Fruit fly (Drosophila melanogaster): ENCODE measurements around the gene fmt.

Gene fmt

DNA sequence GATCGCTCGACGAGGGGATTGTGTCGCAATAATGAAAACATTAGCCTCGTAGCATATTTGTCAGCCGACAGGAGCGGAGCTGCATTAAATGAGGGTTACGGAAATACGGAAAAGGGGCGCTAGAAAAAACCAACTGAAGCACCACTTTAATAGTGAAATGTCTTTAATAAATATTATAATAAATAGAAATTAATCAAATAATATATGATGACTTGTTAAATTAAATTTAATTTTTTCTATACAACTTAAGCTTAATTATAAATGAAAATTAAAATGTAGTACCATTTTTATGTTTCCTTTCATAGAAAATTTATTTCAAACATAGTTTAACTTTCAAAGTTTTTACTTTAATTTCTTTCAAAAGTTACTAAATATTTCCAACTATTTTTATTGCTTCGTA is 11.7 kb downstream of the fmt start:
- TF ChIP-seq CG8301 (tag; optimal IDR thresholded peaks at IDR 0.05) (no peak), CG32121 (GFP tag; IDR thresholded peaks at IDR 0.05) (no peak), CG15710 (tag; optimal IDR thresholded peaks at IDR 0.05) (no peak), Pif1B (GFP tag; optimal IDR thresholded peaks at IDR 0.05) (no peak), Snoo (tag; optimal IDR thresholded peaks at IDR 0.05) (no peak), CG17806 (tag; optimal IDR thresholded peaks at IDR 0.05) (no peak), gl (tag; optimal IDR thresholded peaks at IDR 0.05) (no peak), CG12605 (GFP tag; IDR thresholded peaks at IDR 0.05) (no peak)

DNA sequence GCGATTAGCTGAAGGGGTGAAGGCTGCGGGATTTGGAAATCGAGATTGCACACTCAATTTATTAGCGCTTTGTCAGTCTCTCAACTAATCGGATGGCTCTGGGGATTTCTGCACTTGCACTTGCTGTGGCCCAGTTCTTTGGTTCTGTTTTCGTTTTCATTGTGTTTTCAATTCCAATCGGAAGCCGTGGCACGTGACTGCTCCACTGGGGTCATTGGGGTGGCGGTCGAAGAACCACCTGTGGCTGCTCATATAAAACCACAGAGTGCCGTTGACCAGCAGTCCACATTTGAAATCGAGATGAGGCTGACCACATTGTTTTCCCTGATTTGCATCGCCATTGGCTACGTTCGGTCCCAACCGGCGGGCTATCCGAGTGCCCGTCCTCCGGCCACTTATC is 13.2 kb downstream of the fmt start, which contains the start of gene Cpr65Az:
Gene Cpr65Az, plus strand, starts transcription at position 301 of the 400 bp plus-strand sequence.
- TF ChIP-seq CG34367 (tag; optimal IDR thresholded peaks at IDR 0.05) (no peak), Snoo (tag; optimal IDR thresholded peaks at IDR 0.05) (no peak), gl (tag; optimal IDR thresholded peaks at IDR 0.05) (no peak), CG17806 (tag; optimal IDR thresholded peaks at IDR 0.05) (no peak), Pif1A (GFP tag; optimal IDR thresholded peaks at IDR 0.05) (no peak), CG15710 (tag; optimal IDR thresholded peaks at IDR 0.05) (no peak), CG8301 (tag; optimal IDR thresholded peaks at IDR 0.05) (no peak), Ets98B (GFP tag; IDR thresholded peaks at IDR 0.05) (no peak), CG10348 (GFP tag; IDR thresholded peaks at IDR 0.05) (no peak), CG32121 (GFP tag; IDR thresholded peaks at IDR 0.05) (no peak), Pif1B (GFP tag; optimal IDR thresholded peaks at IDR 0.05) (no peak), CG13204 (GFP tag; optimal IDR thresholded peaks at IDR 0.05) (no peak), rn (GFP tag; IDR thresholded peaks at IDR 0.05) (no peak), CG12605 (GFP tag; IDR thresholded peaks at IDR 0.05) (no peak), D1 (tag; optimal IDR thresholded peaks at IDR 0.05) (no peak), fd96Ca (GFP tag; IDR thresholded peaks at IDR 0.05) (no peak), CG4496 (GFP tag; IDR thresholded peaks at IDR 0.05) (no peak)

DNA sequence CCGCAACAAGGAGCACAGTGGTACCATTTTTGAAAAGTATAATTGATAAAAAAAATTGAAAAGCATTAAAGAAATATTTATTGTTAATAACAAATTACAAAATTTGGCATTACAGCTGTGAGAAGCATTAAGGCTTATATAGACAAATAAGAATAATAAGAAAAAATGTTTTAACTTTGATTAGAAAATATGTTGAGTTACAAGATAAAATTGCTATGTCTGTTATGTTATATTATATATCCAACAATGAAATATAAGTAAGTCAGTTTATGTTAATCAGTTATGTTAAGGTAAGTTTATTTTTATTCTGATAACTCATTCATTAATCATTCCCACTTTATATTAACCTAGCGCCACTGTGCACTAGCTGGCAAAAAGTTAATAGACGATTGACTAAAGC is 13.8 kb downstream of the fmt start:
- no peak for TF ChIP-seq Pif1A (GFP tag; optimal IDR thresholded peaks at IDR 0.05)

DNA sequence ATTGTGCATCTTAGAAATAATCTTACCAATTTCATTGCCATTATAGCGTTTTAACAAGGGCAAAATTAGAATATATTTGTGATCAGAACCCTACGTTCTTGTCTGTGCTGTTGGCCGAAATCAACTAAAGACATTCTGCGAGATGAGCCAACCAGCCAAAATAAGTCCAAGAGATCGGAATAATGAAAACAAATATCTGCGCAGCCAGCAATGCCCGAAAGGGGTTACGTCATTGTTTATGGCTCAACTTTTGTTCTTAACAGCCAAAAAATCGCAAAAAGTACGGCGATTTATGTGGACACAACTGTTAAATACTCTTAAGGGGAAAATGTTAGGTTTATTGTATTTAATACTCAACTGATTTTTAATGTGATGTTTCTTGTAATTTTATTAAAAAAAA is 15.2 kb downstream of the fmt start, which contains the start of gene Cpr65Ay:
Gene Cpr65Ay, minus strand, starts transcription at position 101 of the 400 bp plus-strand sequence.
- TF ChIP-seq CG8301 (tag; optimal IDR thresholded peaks at IDR 0.05) = no peak

DNA sequence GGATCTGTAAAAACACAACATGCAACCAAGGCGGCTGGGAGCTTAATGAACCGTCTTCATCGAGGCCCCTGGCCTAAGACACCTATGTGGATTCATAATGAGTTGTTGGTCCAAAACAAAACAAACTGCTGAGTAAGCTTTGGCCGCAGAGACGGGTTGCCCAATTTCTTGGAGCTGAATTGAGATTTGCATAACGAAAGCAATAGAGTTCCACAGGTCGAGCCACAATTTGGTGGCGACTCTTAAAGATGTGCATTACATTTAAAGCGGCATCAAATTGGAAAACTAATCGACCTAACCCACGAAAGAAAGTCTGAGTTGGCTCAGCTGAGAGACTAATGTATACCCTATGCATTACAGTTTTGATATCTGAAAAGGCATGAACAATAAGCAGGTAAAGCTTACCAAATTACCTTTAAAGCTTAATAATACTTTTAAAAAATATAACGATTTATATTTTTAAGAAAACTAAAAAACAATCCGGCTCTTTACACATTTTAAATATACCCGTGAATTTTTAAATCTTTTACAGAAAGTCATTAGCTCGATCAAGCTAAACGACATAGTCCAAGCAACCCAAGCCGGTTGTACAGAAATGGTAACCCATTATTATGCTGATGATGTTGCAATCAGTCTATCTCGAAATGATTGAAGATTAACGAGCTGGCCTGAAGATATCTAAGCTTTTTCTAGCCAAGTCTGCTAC is 16.2 kb downstream of the fmt start, which contains the start of gene CG13297:
Gene CG13297, minus strand, starts transcription at position 51 of the 706 bp plus-strand sequence.
- TF ChIP-seq fd96Ca (GFP tag; IDR thresholded peaks at IDR 0.05) (no peak), CG14655 (GFP tag; optimal IDR thresholded peaks at IDR 0.05) (no peak), CG15710 (tag; optimal IDR thresholded peaks at IDR 0.05) (no peak), CG12605 (GFP tag; IDR thresholded peaks at IDR 0.05) (no peak), CG32121 (GFP tag; IDR thresholded peaks at IDR 0.05) (no peak; the same call in 1 of the 2 replicates), Pif1B (GFP tag; optimal IDR thresholded peaks at IDR 0.05) (no peak), EcR (GFP tag; optimal IDR thresholded peaks at IDR 0.05) (no peak), Snoo (tag; optimal IDR thresholded peaks at IDR 0.05) (no peak), CG4496 (GFP tag; IDR thresholded peaks at IDR 0.05) (no peak), gl (tag; optimal IDR thresholded peaks at IDR 0.05) (no peak), CG8301 (tag; optimal IDR thresholded peaks at IDR 0.05) (no peak)

DNA sequence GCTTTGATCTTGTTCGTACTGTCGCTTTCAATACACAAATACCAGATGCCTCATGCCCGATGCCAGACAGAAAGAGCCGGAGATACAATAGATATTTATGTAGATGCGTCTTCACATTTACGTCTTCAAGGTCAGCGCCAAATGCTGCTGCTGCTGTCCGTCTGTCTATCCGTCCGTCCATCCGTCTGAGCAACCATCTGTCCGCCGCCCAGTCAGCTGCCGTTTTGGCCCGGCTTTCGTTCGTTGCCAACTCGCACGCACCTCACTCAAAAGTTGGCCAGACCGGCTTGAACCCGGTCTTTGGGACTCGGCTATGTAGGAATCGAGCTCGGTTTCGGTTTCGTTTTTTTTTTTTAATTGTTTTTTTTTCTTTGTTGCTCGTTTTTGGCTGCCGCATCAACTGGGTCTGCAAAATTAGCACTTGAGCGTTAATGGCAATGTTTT is 18.7 kb downstream of the fmt start:
- peak; percentile 61; the same call in 1 of the 2 replicates for TF ChIP-seq Ets98B (GFP tag; IDR thresholded peaks at IDR 0.05)
- TF ChIP-seq CG32121 (GFP tag; IDR thresholded peaks at IDR 0.05) = peak; percentile 37; the same call in 1 of the 2 replicates
- peak; percentile 35 for TF ChIP-seq CG17806 (tag; optimal IDR thresholded peaks at IDR 0.05)
- TF ChIP-seq CG15710 (tag; optimal IDR thresholded peaks at IDR 0.05) = peak; percentile 65
- peak; percentile 42 for TF ChIP-seq CG8159 (tag; optimal IDR thresholded peaks at IDR 0.05)
- TF ChIP-seq EcR (GFP tag; optimal IDR thresholded peaks at IDR 0.05) = peak; percentile 73
- TF ChIP-seq CG13204 (GFP tag; optimal IDR thresholded peaks at IDR 0.05) = peak; percentile 89
- TF ChIP-seq rn (GFP tag; IDR thresholded peaks at IDR 0.05) = no peak
- 0 out of 3 replicates have a peak, but pooled peaks have one; percentile 42 for TF ChIP-seq fd96Ca (GFP tag; IDR thresholded peaks at IDR 0.05)
- TF ChIP-seq CG10348 (GFP tag; IDR thresholded peaks at IDR 0.05) = no peak
- peak; percentile 77 for TF ChIP-seq CG4496 (GFP tag; IDR thresholded peaks at IDR 0.05)
- peak; percentile 91 for TF ChIP-seq CG12605 (GFP tag; IDR thresholded peaks at IDR 0.05)
- TF ChIP-seq Pif1B (GFP tag; optimal IDR thresholded peaks at IDR 0.05) = peak; percentile 71
- TF ChIP-seq D1 (tag; optimal IDR thresholded peaks at IDR 0.05) = no peak
- no peak for TF ChIP-seq CG14655 (GFP tag; optimal IDR thresholded peaks at IDR 0.05)
- peak; percentile 81 for TF ChIP-seq Pif1A (GFP tag; optimal IDR thresholded peaks at IDR 0.05)
- TF ChIP-seq CG34367 (tag; optimal IDR thresholded peaks at IDR 0.05) = peak; percentile 59
- TF ChIP-seq CG8301 (tag; optimal IDR thresholded peaks at IDR 0.05) = no peak
- TF ChIP-seq Snoo (tag; optimal IDR thresholded peaks at IDR 0.05) = peak; percentile 43
- TF ChIP-seq gl (tag; optimal IDR thresholded peaks at IDR 0.05) = peak; percentile 68
- no peak for TF ChIP-seq CG9948 (tag; optimal IDR thresholded peaks at IDR 0.05)

DNA sequence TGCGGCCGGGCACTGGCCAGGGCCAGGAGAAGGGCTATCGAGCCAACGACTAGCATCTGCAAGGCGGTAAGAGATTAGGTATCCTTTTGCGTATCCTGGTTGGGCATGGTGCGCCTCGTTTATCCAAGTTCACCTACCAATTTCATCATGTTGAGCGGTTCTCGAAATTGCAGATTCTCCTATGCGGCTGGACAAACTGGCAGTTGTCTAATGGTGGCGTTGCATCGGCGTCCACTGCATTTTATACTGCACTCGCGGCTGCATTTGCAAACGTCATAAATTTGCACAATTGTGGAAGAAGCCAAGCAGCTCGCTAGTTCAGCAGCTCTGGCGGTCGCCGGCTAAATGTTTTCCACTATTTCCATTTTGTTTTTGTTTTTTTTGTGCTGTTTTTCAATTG is 21.1 kb downstream of the fmt start, which contains the start of gene Acp65Aa:
Gene Acp65Aa, minus strand, starts transcription at position 215 of the 400 bp plus-strand sequence.
- no peak for TF ChIP-seq CG15710 (tag; optimal IDR thresholded peaks at IDR 0.05)
- no peak for TF ChIP-seq CG12605 (GFP tag; IDR thresholded peaks at IDR 0.05)
- no peak for TF ChIP-seq CG34367 (tag; optimal IDR thresholded peaks at IDR 0.05)
- no peak for TF ChIP-seq gl (tag; optimal IDR thresholded peaks at IDR 0.05)
- TF ChIP-seq CG10348 (GFP tag; IDR thresholded peaks at IDR 0.05) = no peak
- no peak for TF ChIP-seq rn (GFP tag; IDR thresholded peaks at IDR 0.05)
- no peak for TF ChIP-seq CG13204 (GFP tag; optimal IDR thresholded peaks at IDR 0.05)
- TF ChIP-seq CG17806 (tag; optimal IDR thresholded peaks at IDR 0.05) = no peak
- no peak for TF ChIP-seq CG4496 (GFP tag; IDR thresholded peaks at IDR 0.05)
- no peak for TF ChIP-seq CG32121 (GFP tag; IDR thresholded peaks at IDR 0.05)
- no peak for TF ChIP-seq Pif1A (GFP tag; optimal IDR thresholded peaks at IDR 0.05)

Measured in whole organism, pupa.